Worm (Caenorhabditis elegans): ENCODE results near the gene srsx-3.

Gene srsx-3

DNA sequence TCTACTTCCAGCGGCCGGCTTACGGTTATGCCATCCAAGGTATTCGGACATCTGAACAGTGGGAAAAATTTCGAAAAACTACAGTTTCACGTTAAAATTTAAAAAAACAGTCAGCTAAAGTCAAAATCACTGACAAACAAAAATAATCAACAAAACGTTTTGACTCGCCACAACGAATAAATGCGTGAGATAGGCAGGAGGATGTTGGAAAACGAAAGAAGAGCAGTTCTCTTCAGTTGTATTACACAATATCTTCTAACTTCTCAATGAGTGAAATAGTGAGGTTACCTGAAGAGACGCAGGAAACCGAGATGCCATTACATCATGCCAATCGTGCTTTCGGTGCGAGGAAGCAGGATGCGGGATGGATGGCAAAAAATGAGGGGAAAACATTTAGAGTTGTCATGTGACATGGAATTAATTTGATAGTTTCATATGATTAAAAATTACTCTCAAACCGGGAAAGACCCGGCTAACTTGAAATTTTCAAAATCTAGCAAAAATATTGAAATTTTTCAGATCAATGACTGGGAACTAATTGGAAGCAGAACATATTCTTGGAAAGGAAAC, 43.2 kb downstream of the srsx-3 start, which contains the start of gene F40A3.6 (continued):
- TF ChIP-seq alr-1 (tag; optimal IDR thresholded peaks at IDR 0.05; ENCODE audit: borderline replicate concordance) (no peak), C04F5.9 (tag; optimal IDR thresholded peaks at IDR 0.05) (no peak), elt-3 (tag; optimal IDR thresholded peaks at IDR 0.05) (no peak), swsn-7 (tag; optimal IDR thresholded peaks at IDR 0.05) (peak; percentile 37), aly-2 (tag; optimal IDR thresholded peaks at IDR 0.05) (no peak), nhr-84 (tag; optimal IDR thresholded peaks at IDR 0.05) (no peak), nhr-47 (tag; optimal IDR thresholded peaks at IDR 0.05) (peak; percentile 29), pax-3 (tag; optimal IDR thresholded peaks at IDR 0.05) (no peak), sptf-1 (tag; optimal IDR thresholded peaks at IDR 0.05) (no peak), skn-1 (tag; optimal IDR thresholded peaks at IDR 0.05) (no peak), vab-15 (tag; optimal IDR thresholded peaks at IDR 0.05) (no peak), jun-1 (tag; optimal IDR thresholded peaks at IDR 0.05) (no peak), ceh-90 (tag; optimal IDR thresholded peaks at IDR 0.05) (no peak), nhr-28 (tag; optimal IDR thresholded peaks at IDR 0.05) (no peak), ceh-82 (tag; optimal IDR thresholded peaks at IDR 0.05) (no peak), efl-3 (GFP tag; optimal IDR thresholded peaks at IDR 0.05) (no peak), lin-15B (tag; optimal IDR thresholded peaks at IDR 0.05) (no peak), F16B12.6 (tag; optimal IDR thresholded peaks at IDR 0.05) (no peak), efl-1 (optimal IDR thresholded peaks at IDR 0.05) (peak; percentile 3 to 24), efl-1 (GFP tag; optimal IDR thresholded peaks at IDR 0.05 in 1 of 2) (peak; percentile 11 to 82), nhr-76 (tag; optimal IDR thresholded peaks at IDR 0.05) (no peak)

DNA sequence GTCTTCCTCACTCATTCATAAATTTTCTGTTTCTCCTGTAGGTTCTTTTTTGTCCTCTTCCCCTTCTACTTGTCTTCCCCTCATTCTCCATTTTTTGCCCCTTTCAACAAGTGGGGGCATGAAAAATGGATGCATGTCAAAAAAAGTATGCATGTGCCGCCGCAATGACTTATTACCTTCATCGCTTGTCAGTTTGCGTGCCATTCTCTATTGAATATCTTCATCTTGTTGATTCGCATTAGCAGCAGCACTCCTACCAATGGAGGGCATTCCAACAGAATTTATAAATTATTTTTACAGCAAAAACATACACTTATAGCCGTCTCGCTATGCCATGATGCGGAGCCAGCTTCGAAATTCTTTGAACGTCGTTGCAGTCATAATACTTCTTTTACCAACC, 45.8 kb downstream of the srsx-3 start, which contains the start of gene F40A3.1:
Gene F40A3.1 (plus strand): TSS at position 301 of the 400 bp plus-strand sequence.
- no peak for TF ChIP-seq lin-35 (GFP tag; optimal IDR thresholded peaks at IDR 0.05)
- TF ChIP-seq nhr-76 (tag; optimal IDR thresholded peaks at IDR 0.05): no peak
- TF ChIP-seq efl-1 (optimal IDR thresholded peaks at IDR 0.05): no peak
- TF ChIP-seq efl-1 (GFP tag; optimal IDR thresholded peaks at IDR 0.05 in 1 of 2): peak in 1 of 2 experiments; percentile 3

DNA sequence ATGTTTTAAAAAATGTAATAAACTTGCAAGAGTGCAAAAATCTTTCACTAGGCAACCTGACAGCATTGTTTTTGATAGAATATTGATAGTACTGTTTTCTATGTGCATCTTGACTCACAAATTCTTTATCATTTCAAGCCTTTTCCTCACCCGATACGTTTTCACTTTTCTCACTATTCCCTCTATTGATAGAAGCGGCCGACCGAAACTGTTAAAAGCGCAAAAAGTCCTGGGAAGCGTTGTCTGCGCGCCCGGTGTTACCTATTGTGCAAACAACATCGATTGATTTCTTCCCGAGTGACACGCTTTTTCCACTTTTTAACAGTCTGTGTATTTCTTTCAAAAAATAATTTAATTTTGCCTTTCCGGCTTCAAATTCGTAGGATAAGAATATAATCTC, 49.0 kb downstream of the srsx-3 start:
- TF ChIP-seq lin-14 (GFP tag; optimal IDR thresholded peaks at IDR 0.05) (peak; percentile 5), efl-1 (optimal IDR thresholded peaks at IDR 0.05) (no peak), efl-1 (GFP tag; optimal IDR thresholded peaks at IDR 0.05 in 1 of 2) (peak in 1 of 2 experiments; percentile 47), ceh-88 (GFP tag; IDR thresholded peaks at IDR 0.05) (no peak), zip-4 (GFP tag; optimal IDR thresholded peaks at IDR 0.05) (no peak), lin-39 (tag; optimal IDR thresholded peaks at IDR 0.05) (no peak), elt-2 (tag; optimal IDR thresholded peaks at IDR 0.05) (peak; percentile 40), unc-130 (tag; optimal IDR thresholded peaks at IDR 0.05) (no peak), F16B12.6 (tag; optimal IDR thresholded peaks at IDR 0.05) (no peak), isw-1 (GFP tag; IDR thresholded peaks at IDR 0.05) (no peak), C04F5.9 (tag; optimal IDR thresholded peaks at IDR 0.05) (no peak), hlh-4 (tag; optimal IDR thresholded peaks at IDR 0.05) (no peak), elt-3 (tag; optimal IDR thresholded peaks at IDR 0.05) (no peak), unc-62 (GFP tag; optimal IDR thresholded peaks at IDR 0.05) (no peak), irx-1 (tag; optimal IDR thresholded peaks at IDR 0.05) (no peak), nhr-19 (GFP tag; conservative IDR thresholded peaks at IDR 0.05) (no peak), egl-27 (tag; optimal IDR thresholded peaks at IDR 0.05) (no peak), nhr-12 (tag; optimal IDR thresholded peaks at IDR 0.05) (no peak), ztf-11 (tag; optimal IDR thresholded peaks at IDR 0.05) (no peak), ceh-90 (tag; optimal IDR thresholded peaks at IDR 0.05) (no peak), ces-1 (GFP tag; optimal IDR thresholded peaks at IDR 0.05) (no peak)
